Fruit fly (Drosophila melanogaster): ENCODE results near the gene CG7322.
A peak's percentile ranks its signal among the peaks of the same experiment; 100 is the strongest.

Gene CG7322

DNA sequence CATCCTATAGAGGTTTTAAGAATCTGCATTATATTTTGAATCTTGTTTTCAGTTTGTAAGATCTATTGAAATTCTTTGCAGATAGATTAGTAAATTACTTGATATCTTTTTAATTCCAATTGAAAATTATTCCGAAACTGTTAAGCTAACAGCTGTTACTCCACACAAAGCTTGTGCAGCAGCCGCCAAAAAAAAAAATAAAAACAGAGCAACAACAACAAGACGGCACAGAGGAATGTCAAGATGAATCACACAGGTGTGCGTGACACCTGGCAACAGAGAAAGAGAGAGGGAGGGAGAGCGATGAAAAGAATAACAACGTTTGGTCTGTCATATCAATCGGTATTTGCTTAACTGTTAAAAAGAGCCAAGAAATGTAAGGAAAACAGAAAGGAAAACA lies 22.6 kb downstream of the CG7322 start (continued):
- TF ChIP-seq CG17829 (tag; optimal IDR thresholded peaks at IDR 0.05) (no peak), CG16815 (GFP tag; optimal IDR thresholded peaks at IDR 0.05) (no peak)

dm6 chrX:18834399-18834798 lies 23.2 kb downstream of the CG7322 start:
- TF ChIP-seq tup (GFP tag; optimal IDR thresholded peaks at IDR 0.05) = no peak
- TF ChIP-seq CG18764 (GFP tag; optimal IDR thresholded peaks at IDR 0.05) = no peak
- peak; percentile 32; the same call in 1 of the 2 replicates for TF ChIP-seq sisA (GFP tag; IDR thresholded peaks at IDR 0.05)
- no peak for TF ChIP-seq CrebB (tag; optimal IDR thresholded peaks at IDR 0.05)
- TF ChIP-seq ken (GFP tag; IDR thresholded peaks at IDR 0.05) = no peak
- no peak for TF ChIP-seq Sox100B (GFP tag; optimal IDR thresholded peaks at IDR 0.05)
- no peak for TF ChIP-seq ci (GFP tag; IDR thresholded peaks at IDR 0.05)
- TF ChIP-seq prd (optimal IDR thresholded peaks at IDR 0.05) = no peak
- TF ChIP-seq prd (GFP tag; IDR thresholded peaks at IDR 0.05) = peak; percentile 77
- TF ChIP-seq CG10543 (GFP tag; optimal IDR thresholded peaks at IDR 0.05) = no peak
- TF ChIP-seq oc (tag; optimal IDR thresholded peaks at IDR 0.05) = no peak
- TF ChIP-seq CG6175 (GFP tag; IDR thresholded peaks at IDR 0.05) = no peak
- no peak for TF ChIP-seq sna (GFP tag; IDR thresholded peaks at IDR 0.05; ENCODE audit: partially characterized antibody)
- no peak for TF ChIP-seq trem (tag; optimal IDR thresholded peaks at IDR 0.05)
- TF ChIP-seq vnd (GFP tag; IDR thresholded peaks at IDR 0.05; ENCODE audit: partially characterized antibody) = no peak
- TF ChIP-seq Hsf (GFP tag; optimal IDR thresholded peaks at IDR 0.05) = no peak
- TF ChIP-seq ato (GFP tag; IDR thresholded peaks at IDR 0.05; ENCODE audit: partially characterized antibody) = no peak
- TF ChIP-seq CG10209 (GFP tag; optimal IDR thresholded peaks at IDR 0.05) = peak; percentile 33
- no peak for TF ChIP-seq fd3F (GFP tag; optimal IDR thresholded peaks at IDR 0.05)
- TF ChIP-seq pan (optimal IDR thresholded peaks at IDR 0.05) = no peak
- TF ChIP-seq pan (GFP tag; optimal IDR thresholded peaks at IDR 0.05 in 1 of 2, IDR thresholded peaks at IDR 0.05 in 1 of 2) = peak in 1 of 2 experiments; percentile 34
- TF ChIP-seq MESR4 (GFP tag; optimal IDR thresholded peaks at IDR 0.05) = no peak
- TF ChIP-seq wek (GFP tag; optimal IDR thresholded peaks at IDR 0.05) = no peak
- no peak for TF ChIP-seq ham (GFP tag; IDR thresholded peaks at IDR 0.05)
- no peak for TF ChIP-seq CG2199 (GFP tag; IDR thresholded peaks at IDR 0.05)
- no peak for TF ChIP-seq emc (GFP tag; optimal IDR thresholded peaks at IDR 0.05)
- TF ChIP-seq CG10959 (GFP tag; IDR thresholded peaks at IDR 0.05) = no peak
- no peak for TF ChIP-seq Kr (GFP tag; optimal IDR thresholded peaks at IDR 0.05)
- peak; percentile 4 for TF ChIP-seq bcd (GFP tag; optimal IDR thresholded peaks at IDR 0.05)
- TF ChIP-seq CG7372 (GFP tag; IDR thresholded peaks at IDR 0.05) = no peak
- no peak for TF ChIP-seq cad (GFP tag; optimal IDR thresholded peaks at IDR 0.05)
- peak; percentile 27 for TF ChIP-seq Dip3 (GFP tag; optimal IDR thresholded peaks at IDR 0.05)
- no peak for TF ChIP-seq kni (GFP tag; optimal IDR thresholded peaks at IDR 0.05)
- peak; percentile 6 for TF ChIP-seq CG10267 (tag; optimal IDR thresholded peaks at IDR 0.05)
- TF ChIP-seq gem (tag; optimal IDR thresholded peaks at IDR 0.05) = peak; percentile 6
- TF ChIP-seq tll (GFP tag; optimal IDR thresholded peaks at IDR 0.05) = no peak
- TF ChIP-seq inv (GFP tag; IDR thresholded peaks at IDR 0.05; ENCODE audit: partially characterized antibody) = no peak
- no peak for TF ChIP-seq Hey (tag; optimal IDR thresholded peaks at IDR 0.05)
- TF ChIP-seq yki (optimal IDR thresholded peaks at IDR 0.05) = no peak
- TF ChIP-seq org-1 (GFP tag; optimal IDR thresholded peaks at IDR 0.05) = no peak
- no peak for TF ChIP-seq CG12942 (GFP tag; optimal IDR thresholded peaks at IDR 0.05)
- no peak for TF ChIP-seq CG30431 (GFP tag; optimal IDR thresholded peaks at IDR 0.05)
- no peak for TF ChIP-seq chif (GFP tag; optimal IDR thresholded peaks at IDR 0.05)
- no peak for TF ChIP-seq chm (GFP tag; IDR thresholded peaks at IDR 0.05)
- TF ChIP-seq pzg (GFP tag; optimal IDR thresholded peaks at IDR 0.05) = no peak
- no peak for TF ChIP-seq CG17912 (GFP tag; optimal IDR thresholded peaks at IDR 0.05)
- TF ChIP-seq HLH4C (GFP tag; IDR thresholded peaks at IDR 0.05; ENCODE audit: partially characterized antibody) = no peak
- no peak for TF ChIP-seq Side (GFP tag; optimal IDR thresholded peaks at IDR 0.05)
